Fruit fly (Drosophila melanogaster) whole organism, embryonic: Measurements from ENCODE around the gene CG4709.
A peak's percentile ranks its signal among the peaks of the same experiment; 100 is the strongest.

Experiments used
- ATbp ChIP-seq: fragments of 200-800 bp; sonication (Bioruptor generic); optimal IDR thresholded peaks from 2 replicates; lab custom pipeline; 2017; ENCODE audit warnings: missing biosample characterization, mild to moderate bottlenecking, missing genetic modification characterization, missing genetic modification reagents
- Ada2b ChIP-seq: fragments of 200-800 bp; sonication (Bioruptor generic); IDR thresholded peaks from 2 replicates; pipeline ENCODE4 v1.3.6; 2022; ENCODE audit warnings: missing biosample characterization, missing genetic modification characterization
- Bdp1 ChIP-seq: fragments of 200-800 bp; sonication (Bioruptor generic); optimal IDR thresholded peaks from 3 replicates; lab custom pipeline; 2016; ENCODE audit warnings: missing biosample characterization, missing genetic modification characterization
- Bgb ChIP-seq: fragments of 200-800 bp; sonication (Bioruptor generic); IDR thresholded peaks from 2 replicates; pipeline ENCODE4 v1.3.6; 2022; ENCODE audit warnings: missing biosample characterization, missing genetic modification characterization; ENCODE audit not compliant: partially characterized antibody
- CG11560 ChIP-seq: fragments of 200-800 bp; sonication (Bioruptor generic); IDR thresholded peaks from 3 replicates; pipeline ENCODE4 v1.3.6; 2022; ENCODE audit warnings: missing biosample characterization, missing genetic modification characterization
- CG14014 ChIP-seq: fragments of 200-800 bp; sonication (Bioruptor generic); IDR thresholded peaks from 2 replicates; pipeline ENCODE4 v1.3.6; 2022; ENCODE audit warnings: missing biosample characterization, missing genetic modification characterization
- CG16863 ChIP-seq: fragments of 200-800 bp; sonication (Bioruptor generic); optimal IDR thresholded peaks from 3 replicates; lab custom pipeline; 2016; ENCODE audit warnings: missing biosample characterization, missing genetic modification characterization
- CG18764 ChIP-seq: fragments of 200-800 bp; sonication (Bioruptor generic); optimal IDR thresholded peaks from 3 replicates; lab custom pipeline; 2016; ENCODE audit warnings: missing biosample characterization, missing genetic modification characterization
- CG3407 ChIP-seq: fragments of 200-800 bp; sonication (Bioruptor generic); optimal IDR thresholded peaks from 2 replicates; lab custom pipeline; 2018; ENCODE audit warnings: missing biosample characterization, mild to moderate bottlenecking, missing genetic modification characterization
- CG3838 ChIP-seq: fragments of 200-800 bp; sonication (Bioruptor generic); optimal IDR thresholded peaks from 3 replicates; lab custom pipeline; 2016; ENCODE audit warnings: missing biosample characterization, missing genetic modification characterization
- CG4424 ChIP-seq: fragments of 200-800 bp; sonication (Bioruptor generic); optimal IDR thresholded peaks from 3 replicates; lab custom pipeline; 2016; ENCODE audit warnings: missing biosample characterization, missing genetic modification characterization
- CG5245 ChIP-seq: fragments of 200-800 bp; sonication (Bioruptor generic); optimal IDR thresholded peaks from 3 replicates; lab custom pipeline; 2016; ENCODE audit warnings: missing biosample characterization, missing genetic modification characterization
- CG6175 ChIP-seq: fragments of 200-800 bp; sonication (Bioruptor generic); IDR thresholded peaks from 3 replicates; pipeline ENCODE4 v1.3.6; 2022; ENCODE audit warnings: missing biosample characterization, missing genetic modification characterization
- CG6272 ChIP-seq: fragments of 200-800 bp; sonication (Bioruptor generic); IDR thresholded peaks from 2 replicates; pipeline ENCODE4 v1.3.6; 2022; ENCODE audit warnings: missing biosample characterization, missing genetic modification characterization
- CG7745 ChIP-seq: fragments of 200-800 bp; sonication (Bioruptor generic); optimal IDR thresholded peaks from 2 replicates; lab custom pipeline; 2018; ENCODE audit warnings: missing biosample characterization, mild to moderate bottlenecking, missing genetic modification characterization, moderate library complexity
- CG7839 ChIP-seq: fragments of 200-800 bp; sonication (Bioruptor generic); optimal IDR thresholded peaks from 3 replicates; lab custom pipeline; 2018; ENCODE audit warnings: missing biosample characterization, mild to moderate bottlenecking, missing genetic modification characterization, moderate library complexity
- CG8089 ChIP-seq: fragments of 200-800 bp; sonication (Bioruptor generic); optimal IDR thresholded peaks from 3 replicates; lab custom pipeline; 2016; ENCODE audit warnings: missing biosample characterization, missing genetic modification characterization
- CG8359 ChIP-seq: fragments of 200-800 bp; sonication (Bioruptor generic); optimal IDR thresholded peaks from 2 replicates; lab custom pipeline; 2017; ENCODE audit warnings: missing biosample characterization, mild to moderate bottlenecking, missing genetic modification characterization, borderline replicate concordance
- CG8388 ChIP-seq: fragments of 200-800 bp; sonication (Bioruptor generic); optimal IDR thresholded peaks from 2 replicates; lab custom pipeline; 2019; ENCODE audit warnings: missing biosample characterization, mild to moderate bottlenecking, missing genetic modification characterization, moderate library complexity
- CG9437 ChIP-seq: fragments of 200-800 bp; sonication (Bioruptor generic); optimal IDR thresholded peaks from 2 replicates; lab custom pipeline; 2018; ENCODE audit warnings: missing biosample characterization, mild to moderate bottlenecking, missing genetic modification characterization
- CTCF ChIP-seq: fragments of 200-800 bp; sonication (Bioruptor generic); optimal IDR thresholded peaks from 2 replicates; lab custom pipeline; 2017; ENCODE audit warnings: missing biosample characterization, mild to moderate bottlenecking, missing genetic modification characterization, moderate library complexity
- Camta ChIP-seq: fragments of 200-800 bp; sonication (Bioruptor generic); optimal IDR thresholded peaks from 2 replicates; lab custom pipeline; 2016; ENCODE audit warnings: missing biosample characterization, missing genetic modification characterization
- D ChIP-seq, 2 experiments: fragments of 200-800 bp in 1 of 2; fragments of >200 bp in 1 of 2; sonication (Bioruptor generic) in 1 of 2; optimal IDR thresholded peaks; 2 replicates in 1 of 2; 3 replicates in 1 of 2; lab custom pipeline; 2017; ENCODE audit warnings: mild to moderate bottlenecking in 1 of 2, missing biosample characterization in 1 of 2, missing genetic modification characterization in 1 of 2, missing genetic modification reagents in 1 of 2
- Doc3 ChIP-seq: fragments of 200-800 bp; sonication (Bioruptor generic); IDR thresholded peaks from 3 replicates; pipeline ENCODE4 v1.3.6; 2022; ENCODE audit warnings: missing biosample characterization, missing genetic modification characterization; ENCODE audit not compliant: partially characterized antibody
- Drgx ChIP-seq: fragments of 200-800 bp; sonication (Bioruptor generic); IDR thresholded peaks from 2 replicates; pipeline ENCODE4 v1.3.6; 2022; ENCODE audit warnings: missing biosample characterization, missing genetic modification characterization
- E2f1 ChIP-seq: fragments of 200-800 bp; sonication (Bioruptor generic); IDR thresholded peaks from 2 replicates; pipeline ENCODE4 v1.3.6; 2022; ENCODE audit warnings: missing biosample characterization, missing genetic modification characterization
- Hey ChIP-seq: fragments of 200-800 bp; sonication (Bioruptor generic); optimal IDR thresholded peaks from 3 replicates; lab custom pipeline; 2018; ENCODE audit warnings: missing biosample characterization, mild to moderate bottlenecking, missing genetic modification characterization
- HmgZ ChIP-seq: fragments of 200-800 bp; sonication (Bioruptor generic); optimal IDR thresholded peaks from 2 replicates; lab custom pipeline; 2018; ENCODE audit warnings: missing biosample characterization, mild to moderate bottlenecking, missing genetic modification characterization
- Hr78 ChIP-seq, 2 experiments: fragments of 200-800 bp in 1 of 2; fragments of >200 bp in 1 of 2; sonication (Bioruptor generic) in 1 of 2; optimal IDR thresholded peaks; 2 replicates each; lab custom pipeline; 2017 to 2019; ENCODE audit warnings: missing biosample characterization in 2 of 2, missing genetic modification characterization in 2 of 2, mild to moderate bottlenecking in 1 of 2, moderate library complexity in 1 of 2
- Hsf ChIP-seq: fragments of 200-800 bp; sonication (Bioruptor generic); optimal IDR thresholded peaks from 3 replicates; lab custom pipeline; 2016; ENCODE audit warnings: missing biosample characterization, missing genetic modification characterization
- MTF-1 ChIP-seq: fragments of 200-800 bp; sonication (Bioruptor generic); optimal IDR thresholded peaks from 2 replicates; lab custom pipeline; 2018; ENCODE audit warnings: missing biosample characterization, mild to moderate bottlenecking, missing genetic modification characterization, borderline replicate concordance
- Med ChIP-seq: fragments of 200-800 bp; sonication (Bioruptor generic); peaks from one replicate; lab custom pipeline; 2016; ENCODE audit warnings: missing biosample characterization, missing genetic modification characterization, mild to moderate bottlenecking, inconsistent platforms, moderate library complexity
- Mes4 ChIP-seq: fragments of 200-800 bp; sonication (Bioruptor generic); optimal IDR thresholded peaks from 2 replicates; lab custom pipeline; 2016; ENCODE audit warnings: missing biosample characterization, missing genetic modification characterization
- Nf-YA ChIP-seq: fragments of 200-800 bp; sonication (Bioruptor generic); IDR thresholded peaks from 2 replicates; pipeline ENCODE4 v1.3.6; 2022; ENCODE audit warnings: missing biosample characterization, missing genetic modification characterization
- Poxn ChIP-seq: fragments of 200-800 bp; sonication (Bioruptor generic); IDR thresholded peaks from 2 replicates; pipeline ENCODE4 v1.3.6; 2022; ENCODE audit warnings: missing biosample characterization, missing genetic modification characterization
- Tbp ChIP-seq: fragments of >200 bp; optimal IDR thresholded peaks from 2 replicates; lab custom pipeline; 2018; ENCODE audit warnings: missing biosample characterization, missing genetic modification characterization
- ase ChIP-seq: fragments of 200-800 bp; sonication (Bioruptor generic); IDR thresholded peaks from 3 replicates; pipeline ENCODE4 v1.3.6; 2022; ENCODE audit warnings: missing biosample characterization, missing genetic modification characterization
- ato ChIP-seq: fragments of 200-800 bp; sonication (Bioruptor generic); IDR thresholded peaks from 2 replicates; pipeline ENCODE4 v1.3.6; 2022; ENCODE audit warnings: missing biosample characterization, missing genetic modification characterization; ENCODE audit not compliant: partially characterized antibody
- cato ChIP-seq: fragments of 200-800 bp; sonication (Bioruptor generic); optimal IDR thresholded peaks from 2 replicates; lab custom pipeline; 2016; ENCODE audit warnings: missing biosample characterization, missing genetic modification characterization, borderline replicate concordance
- chif ChIP-seq, 2 experiments: fragments of 200-800 bp; sonication (Bioruptor generic); optimal IDR thresholded peaks; 3 replicates each; lab custom pipeline; 2016; ENCODE audit warnings: missing biosample characterization in 2 of 2, missing genetic modification characterization in 2 of 2
- crol ChIP-seq: fragments of 200-800 bp; sonication (Bioruptor generic); IDR thresholded peaks from 2 replicates; pipeline ENCODE4 v1.3.6; 2022; ENCODE audit warnings: missing biosample characterization, missing genetic modification characterization
- dpn ChIP-seq, 2 experiments: fragments of 200-800 bp; sonication (Bioruptor generic); optimal IDR thresholded peaks; 3 replicates each; lab custom pipeline; 2016; ENCODE audit warnings: missing biosample characterization in 2 of 2, missing genetic modification characterization in 2 of 2
- gce ChIP-seq: fragments of 200-800 bp; sonication (Bioruptor generic); IDR thresholded peaks from 3 replicates; pipeline ENCODE4 v1.3.6; 2022; ENCODE audit warnings: missing biosample characterization, missing genetic modification characterization
- maf-S ChIP-seq: fragments of 200-800 bp; sonication (Bioruptor generic); optimal IDR thresholded peaks from 2 replicates; lab custom pipeline; 2016; ENCODE audit warnings: missing biosample characterization, missing genetic modification characterization
- nmo ChIP-seq: fragments of 200-800 bp; sonication (Bioruptor generic); optimal IDR thresholded peaks from 2 replicates; lab custom pipeline; 2018; ENCODE audit warnings: missing biosample characterization, mild to moderate bottlenecking, missing genetic modification characterization, moderate library complexity
- phol ChIP-seq: fragments of 200-800 bp; sonication (Bioruptor generic); optimal IDR thresholded peaks from 3 replicates; lab custom pipeline; 2018; ENCODE audit warnings: missing biosample characterization, mild to moderate bottlenecking, missing genetic modification characterization, moderate library complexity
- slp2 ChIP-seq: fragments of 200-800 bp; sonication (Bioruptor generic); optimal IDR thresholded peaks from 2 replicates; lab custom pipeline; 2016; ENCODE audit warnings: missing biosample characterization, missing genetic modification characterization
- trem ChIP-seq: fragments of 200-800 bp; optimal IDR thresholded peaks from 3 replicates; lab custom pipeline; 2019; ENCODE audit warnings: missing biosample characterization, mild to moderate bottlenecking, missing genetic modification characterization, moderate library complexity

Gene CG4709

dm6 chr2L:9918020-9918959 lies 35.8 kb upstream of the CG4709 start, which contains the start of the genes CG5885 and CG4598 (continued):
- peak; percentile 85 for TF ChIP-seq Ada2b
- TF ChIP-seq Hr78 (GFP tag; optimal IDR thresholded peaks at IDR 0.05; lab: Kevin White, UChicago), result peak in 1 of 2 experiments; percentile 37
- no peak for TF ChIP-seq gce (GFP tag; lab: Robert Waterston, UW)
- peak; percentile 59; the same call in 2 of the 3 replicates for TF ChIP-seq Doc3 (GFP tag; lab: Robert Waterston, UW)
- no peak for TF ChIP-seq MTF-1 (GFP tag; lab: Kevin White, UChicago)
- TF ChIP-seq Camta (GFP tag; lab: Kevin White, UChicago), result no peak
- TF ChIP-seq Tbp (GFP tag; lab: Kevin White, UChicago), result no peak
- TF ChIP-seq CG4424 (GFP tag; lab: Kevin White, UChicago), result peak; percentile 63
- TF ChIP-seq CG6272, result no peak; the same call in 1 of the 2 replicates
- no peak for TF ChIP-seq crol (GFP tag; lab: Robert Waterston, UW)
- TF ChIP-seq Drgx (GFP tag; lab: Robert Waterston, UW), result peak; percentile 78
- peak; percentile 44; the same call in 1 of the 3 replicates for TF ChIP-seq ase
- peak; percentile 40 for TF ChIP-seq maf-S (GFP tag; lab: Kevin White, UChicago)
- peak in 1 of 2 experiments; percentile 30 for TF ChIP-seq chif (GFP tag; optimal IDR thresholded peaks at IDR 0.05; lab: Kevin White, UChicago)
- no peak for TF ChIP-seq D (optimal IDR thresholded peaks at IDR 0.05; lab: Kevin White, UChicago)
- TF ChIP-seq D (GFP tag; optimal IDR thresholded peaks at IDR 0.05; lab: Kevin White, UChicago), result peak; percentile 34
- TF ChIP-seq CTCF, result no peak
- peak; percentile 29 for TF ChIP-seq cato (GFP tag; lab: Kevin White, UChicago)
- TF ChIP-seq Bgb (GFP tag; lab: Robert Waterston, UW), result peak; percentile 76
- no peak for TF ChIP-seq Hey (tag; lab: Kevin White, UChicago)
- no peak for TF ChIP-seq Nf-YA (GFP tag; lab: Robert Waterston, UW)
- peak; percentile 85 for TF ChIP-seq Med (GFP tag; lab: Kevin White, UChicago)
- peak; percentile 23 for TF ChIP-seq trem (tag; lab: Kevin White, UChicago)
- TF ChIP-seq CG14014 (GFP tag; lab: Robert Waterston, UW), result peak; percentile 59
- peak; percentile 54 for TF ChIP-seq CG3407
- TF ChIP-seq phol (tag; lab: Kevin White, UChicago), result peak; percentile 69
- peak; percentile 53 for TF ChIP-seq CG9437 (GFP tag; lab: Kevin White, UChicago)
- TF ChIP-seq CG3838 (GFP tag; lab: Kevin White, UChicago), result peak; percentile 57
- TF ChIP-seq CG7839 (tag; lab: Kevin White, UChicago), result peak; percentile 76
- peak; percentile 59 for TF ChIP-seq E2f1 (GFP tag; lab: Robert Waterston, UW)
- TF ChIP-seq Poxn, result no peak
- TF ChIP-seq Mes4 (GFP tag; lab: Kevin White, UChicago), result no peak
- peak; percentile 55 for TF ChIP-seq HmgZ (tag; lab: Kevin White, UChicago)
- no peak for TF ChIP-seq CG8089 (GFP tag; lab: Kevin White, UChicago)
- TF ChIP-seq CG18764 (GFP tag; lab: Kevin White, UChicago), result peak; percentile 71
- peak; percentile 41; the same call in 1 of the 3 replicates for TF ChIP-seq CG11560 (tag; lab: Robert Waterston, UW)
- no peak for TF ChIP-seq CG6175 (GFP tag; lab: Robert Waterston, UW)
- TF ChIP-seq CG8388 (GFP tag; lab: Kevin White, UChicago), result peak; percentile 68
- peak; percentile 51; the same call in 1 of the 2 replicates for TF ChIP-seq ato (GFP tag; lab: Robert Waterston, UW)
- peak; percentile 27 for TF ChIP-seq CG16863 (GFP tag; lab: Kevin White, UChicago)
- TF ChIP-seq CG8359 (GFP tag; lab: Kevin White, UChicago), result no peak
- peak; percentile 38 for TF ChIP-seq Hsf (GFP tag; lab: Kevin White, UChicago)
- no peak for TF ChIP-seq CG5245 (GFP tag; lab: Kevin White, UChicago)
- no peak for TF ChIP-seq slp2 (GFP tag; lab: Kevin White, UChicago)
- no peak for TF ChIP-seq CG7745
- TF ChIP-seq nmo (GFP tag; lab: Kevin White, UChicago), result peak; percentile 61
- TF ChIP-seq dpn (GFP tag; optimal IDR thresholded peaks at IDR 0.05; lab: Kevin White, UChicago), result peak; percentile 38 to 74
- TF ChIP-seq Bdp1 (GFP tag; lab: Kevin White, UChicago), result peak; percentile 22
- TF ChIP-seq ATbp (GFP tag; lab: Kevin White, UChicago), result peak; percentile 55
